Worm (Caenorhabditis elegans) whole organism, L4/young adult: Measurements from ENCODE around the gene C15B12.2.

Experiments
- dao-5 ChIP-seq: sonication (generic microtip); optimal IDR thresholded peaks from 2 replicates; lab custom pipeline; 2016; ENCODE audit warnings: missing genotype, missing genetic modification characterization, moderate library complexity, missing compliant biosample characterization
- him-1 ChIP-seq: sonication (generic microtip); optimal IDR thresholded peaks from 2 replicates; lab custom pipeline; 2016; ENCODE audit warnings: missing genotype, missing genetic modification reagents, missing genetic modification characterization, missing compliant biosample characterization

DNA sequence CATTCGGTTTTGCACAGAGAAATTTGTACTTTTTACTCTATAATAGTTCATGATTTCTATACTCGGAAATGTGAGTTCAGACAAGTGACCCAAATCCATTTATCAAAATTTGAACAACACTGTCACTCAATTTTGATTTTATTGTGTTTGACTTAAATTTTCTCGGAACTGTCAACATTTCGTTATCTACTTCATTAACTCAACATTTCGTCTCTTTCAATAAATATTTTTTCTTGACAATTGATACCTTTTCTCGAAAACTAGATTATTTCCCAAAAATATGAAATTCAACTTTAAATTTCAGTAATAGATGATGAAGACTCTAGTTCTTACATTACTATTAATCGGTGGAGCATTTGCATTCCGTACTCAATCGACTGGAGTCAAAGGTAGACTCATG lies 47.4 kb downstream of the C15B12.2 start, which contains the start of gene ttr-36:
- TF ChIP-seq him-1 (tag; lab: Kevin White, UChicago) (no peak), dao-5 (no peak)
